Worm (Caenorhabditis elegans): ENCODE results near the gene pgl-2.

DNA sequence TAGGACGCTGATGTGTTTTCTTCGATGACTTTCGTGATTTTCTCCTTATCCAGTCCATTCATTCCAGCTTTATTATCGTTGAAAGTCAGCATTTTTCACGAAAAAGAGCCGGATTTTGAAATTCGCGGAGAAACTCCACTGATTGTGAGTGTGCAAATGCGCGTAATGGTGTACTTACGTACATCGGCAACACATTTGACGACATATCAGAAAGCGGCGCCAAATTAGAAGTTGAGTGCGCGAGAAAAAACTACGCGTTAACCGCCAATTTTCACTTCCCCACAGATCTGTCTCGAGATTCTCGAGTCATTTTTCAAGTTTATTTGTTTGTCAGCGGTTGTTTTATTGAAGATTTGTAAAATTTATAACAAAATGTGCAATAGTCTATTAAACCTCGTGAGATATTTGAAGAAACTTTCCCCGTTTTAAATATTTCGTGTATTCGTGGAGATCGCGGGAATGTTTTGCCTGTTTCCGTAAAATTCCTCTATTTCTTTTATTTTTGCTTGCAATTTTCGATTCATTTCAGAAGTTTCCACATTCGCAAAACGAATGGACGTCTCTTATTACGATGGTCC is 46.7 kb downstream of the pgl-2 start, which contains the start of the genes polk-1 and gpr-1:
- TF ChIP-seq klf-2 (GFP tag; conservative IDR thresholded peaks at IDR 0.05) (no peak), flt-1 (GFP tag; IDR thresholded peaks at IDR 0.05) (no peak), ref-1 (GFP tag; conservative IDR thresholded peaks at IDR 0.05) (no peak), ztf-23 (GFP tag; IDR thresholded peaks at IDR 0.05) (no peak), med-1 (GFP tag; optimal IDR thresholded peaks at IDR 0.05; ENCODE audit: insufficient read depth) (no peak), T22C8.4 (GFP tag; IDR thresholded peaks at IDR 0.05) (no peak), tab-1 (GFP tag; IDR thresholded peaks at IDR 0.05) (no peak)
